Fruit fly (Drosophila melanogaster): ENCODE results near the gene CG10365.

- TF ChIP-seq Dll (optimal IDR thresholded peaks at IDR 0.05) (no peak), pan (optimal IDR thresholded peaks at IDR 0.05) (no peak), usp (GFP tag; optimal IDR thresholded peaks at IDR 0.05) (no peak), CG8478 (optimal IDR thresholded peaks at IDR 0.05) (no peak), psq (optimal IDR thresholded peaks at IDR 0.05) (no peak)
Measured at dm6 chr3R:23678349-23679193, 44.6 kb upstream of the CG10365 start, which contains the start of gene GILT2.
